Fruit fly (Drosophila melanogaster) whole organism, embryonic: ENCODE data around the gene Ant2.

Experiments used
- CG10321 ChIP-seq: fragments of 200-800 bp; sonication (Bioruptor generic); IDR thresholded peaks from 2 replicates; pipeline ENCODE4 v1.3.6; 2022; ENCODE audit warnings: missing biosample characterization, missing genetic modification characterization
- CG10543 ChIP-seq: fragments of 200-800 bp; sonication (Bioruptor generic); optimal IDR thresholded peaks from 3 replicates; lab custom pipeline; 2017; ENCODE audit warnings: missing biosample characterization, mild to moderate bottlenecking, missing genetic modification characterization, moderate library complexity
- CG10565 ChIP-seq: fragments of 200-800 bp; sonication (Bioruptor generic); optimal IDR thresholded peaks from 3 replicates; lab custom pipeline; 2016; ENCODE audit warnings: missing biosample characterization, mild to moderate bottlenecking, missing genetic modification characterization
- CG11695 ChIP-seq: fragments of 200-800 bp; sonication (Bioruptor generic); IDR thresholded peaks from 3 replicates; pipeline ENCODE4 v1.3.6; 2022; ENCODE audit warnings: missing biosample characterization, missing genetic modification characterization
- CG12155 ChIP-seq: fragments of 200-800 bp; sonication (Bioruptor generic); optimal IDR thresholded peaks from 3 replicates; lab custom pipeline; 2016; ENCODE audit warnings: missing biosample characterization, missing genetic modification characterization
- CG12236 ChIP-seq: fragments of 200-800 bp; sonication (Bioruptor generic); optimal IDR thresholded peaks from 2 replicates; lab custom pipeline; 2016; ENCODE audit warnings: missing biosample characterization, missing genetic modification characterization
- CG14667 ChIP-seq: fragments of 200-800 bp; sonication (Bioruptor generic); IDR thresholded peaks from 2 replicates; pipeline ENCODE4 v1.3.6; 2022; ENCODE audit warnings: missing biosample characterization, missing genetic modification characterization
- CG1529 ChIP-seq: fragments of 200-800 bp; sonication (Bioruptor generic); optimal IDR thresholded peaks from 3 replicates; lab custom pipeline; 2018; ENCODE audit warnings: missing biosample characterization, missing genetic modification characterization
- CG1647 ChIP-seq: fragments of 200-800 bp; sonication (Bioruptor generic); optimal IDR thresholded peaks from 3 replicates; lab custom pipeline; 2016; ENCODE audit warnings: missing biosample characterization, missing genetic modification characterization
- CG17328 ChIP-seq: fragments of 200-800 bp; sonication (Bioruptor generic); IDR thresholded peaks from 2 replicates; pipeline ENCODE4 v1.3.6; 2022; ENCODE audit warnings: missing biosample characterization, missing genetic modification characterization
- CG17359 ChIP-seq: fragments of 200-800 bp; sonication (Bioruptor generic); optimal IDR thresholded peaks from 3 replicates; lab custom pipeline; 2018; ENCODE audit warnings: missing biosample characterization, mild to moderate bottlenecking, missing genetic modification characterization, moderate library complexity
- CG2199 ChIP-seq: fragments of 200-800 bp; sonication (Bioruptor generic); IDR thresholded peaks from 3 replicates; pipeline ENCODE4 v1.3.6; 2022; ENCODE audit warnings: missing biosample characterization, missing genetic modification characterization
- CG31365 ChIP-seq: fragments of 200-800 bp; sonication (Bioruptor generic); optimal IDR thresholded peaks from 2 replicates; lab custom pipeline; 2018; ENCODE audit warnings: missing biosample characterization, mild to moderate bottlenecking, missing genetic modification characterization
- CG32532 ChIP-seq: fragments of 200-800 bp; sonication (Bioruptor generic); IDR thresholded peaks from 2 replicates; pipeline ENCODE4 v1.3.6; 2022; ENCODE audit warnings: missing biosample characterization, missing genetic modification characterization
- CG33213 ChIP-seq: fragments of 200-800 bp; sonication (Bioruptor generic); optimal IDR thresholded peaks from 3 replicates; lab custom pipeline; 2016; ENCODE audit warnings: missing biosample characterization, missing genetic modification characterization
- CG3407 ChIP-seq: fragments of 200-800 bp; sonication (Bioruptor generic); optimal IDR thresholded peaks from 2 replicates; lab custom pipeline; 2018; ENCODE audit warnings: missing biosample characterization, mild to moderate bottlenecking, missing genetic modification characterization
- CG34376 ChIP-seq: fragments of 200-800 bp; sonication (Bioruptor generic); optimal IDR thresholded peaks from 2 replicates; lab custom pipeline; 2018; ENCODE audit warnings: missing biosample characterization, mild to moderate bottlenecking, missing genetic modification characterization
- CG3726 ChIP-seq: fragments of 200-800 bp; sonication (Bioruptor generic); IDR thresholded peaks from 3 replicates; pipeline ENCODE4, ENCODE4 v1.3.6; 2022; ENCODE audit warnings: missing biosample characterization, missing genetic modification characterization
- CG4820 ChIP-seq: fragments of 200-800 bp; sonication (Bioruptor generic); optimal IDR thresholded peaks from 3 replicates; lab custom pipeline; 2016; ENCODE audit warnings: missing biosample characterization, missing genetic modification characterization
- CG6272 ChIP-seq: fragments of 200-800 bp; sonication (Bioruptor generic); IDR thresholded peaks from 2 replicates; pipeline ENCODE4 v1.3.6; 2022; ENCODE audit warnings: missing biosample characterization, missing genetic modification characterization
- CG7745 ChIP-seq: fragments of 200-800 bp; sonication (Bioruptor generic); optimal IDR thresholded peaks from 2 replicates; lab custom pipeline; 2018; ENCODE audit warnings: missing biosample characterization, mild to moderate bottlenecking, missing genetic modification characterization, moderate library complexity
- CG8359 ChIP-seq: fragments of 200-800 bp; sonication (Bioruptor generic); optimal IDR thresholded peaks from 2 replicates; lab custom pipeline; 2017; ENCODE audit warnings: missing biosample characterization, mild to moderate bottlenecking, missing genetic modification characterization, borderline replicate concordance
- CG8388 ChIP-seq: fragments of 200-800 bp; sonication (Bioruptor generic); optimal IDR thresholded peaks from 2 replicates; lab custom pipeline; 2019; ENCODE audit warnings: missing biosample characterization, mild to moderate bottlenecking, missing genetic modification characterization, moderate library complexity
- Camta ChIP-seq: fragments of 200-800 bp; sonication (Bioruptor generic); optimal IDR thresholded peaks from 2 replicates; lab custom pipeline; 2016; ENCODE audit warnings: missing biosample characterization, missing genetic modification characterization
- Dref ChIP-seq: fragments of 200-800 bp; sonication (Bioruptor generic); IDR thresholded peaks from 2 replicates; pipeline ENCODE4 v1.3.6; 2022; ENCODE audit warnings: missing biosample characterization, missing genetic modification characterization
- Eip74EF ChIP-seq, 2 experiments: fragments of 200-800 bp in 1 of 2; fragments of >200 bp in 1 of 2; sonication (Bioruptor generic) in 1 of 2; optimal IDR thresholded peaks; 2 replicates each; lab custom pipeline; 2017 to 2019; ENCODE audit warnings: missing biosample characterization in 2 of 2, missing genetic modification characterization in 2 of 2, mild to moderate bottlenecking in 1 of 2, moderate library complexity in 1 of 2
- Fer1 ChIP-seq: fragments of 200-800 bp; sonication (Bioruptor generic); optimal IDR thresholded peaks from 2 replicates; lab custom pipeline; 2017; ENCODE audit warnings: missing biosample characterization, mild to moderate bottlenecking, missing genetic modification characterization
- Gug ChIP-seq: fragments of 200-800 bp; sonication (Bioruptor generic); IDR thresholded peaks from 4 replicates; pipeline ENCODE4 v1.3.6; 2022; ENCODE audit warnings: missing biosample characterization, missing genetic modification characterization
- HHEX ChIP-seq: fragments of 200-800 bp; sonication (Bioruptor generic); optimal IDR thresholded peaks from 3 replicates; lab custom pipeline; 2017; ENCODE audit warnings: missing biosample characterization, mild to moderate bottlenecking, missing genetic modification characterization, missing genetic modification reagents
- HmgD ChIP-seq: fragments of 200-800 bp; sonication (Bioruptor generic); optimal IDR thresholded peaks from 3 replicates; lab custom pipeline; 2016; ENCODE audit warnings: missing biosample characterization, missing genetic modification characterization
- Hr39 ChIP-seq: fragments of >200 bp; optimal IDR thresholded peaks from 2 replicates; lab custom pipeline; 2017
- Opbp ChIP-seq: fragments of 200-800 bp; sonication (Bioruptor generic); IDR thresholded peaks from 3 replicates; pipeline ENCODE4 v1.3.6; 2022; ENCODE audit warnings: missing biosample characterization, missing genetic modification characterization; ENCODE audit not compliant: partially characterized antibody
- Tbp ChIP-seq: fragments of >200 bp; optimal IDR thresholded peaks from 2 replicates; lab custom pipeline; 2018; ENCODE audit warnings: missing biosample characterization, missing genetic modification characterization
- Xbp1 ChIP-seq: fragments of 200-800 bp; sonication (Bioruptor generic); optimal IDR thresholded peaks from 3 replicates; lab custom pipeline; 2016; ENCODE audit warnings: missing biosample characterization, mild to moderate bottlenecking, missing genetic modification characterization
- amos ChIP-seq: fragments of 200-800 bp; sonication (Bioruptor generic); IDR thresholded peaks from 2 replicates; pipeline ENCODE4 v1.3.6; 2022; ENCODE audit warnings: missing biosample characterization, missing genetic modification characterization; ENCODE audit not compliant: partially characterized antibody
- aop ChIP-seq: fragments of 200-800 bp; sonication (Bioruptor generic); IDR thresholded peaks from 2 replicates; pipeline ENCODE4 v1.3.6; 2022; ENCODE audit warnings: missing biosample characterization, missing genetic modification characterization
- ci ChIP-seq: fragments of 200-800 bp; sonication (Bioruptor generic); IDR thresholded peaks from 3 replicates; pipeline ENCODE4 v1.3.6; 2022; ENCODE audit warnings: missing biosample characterization, missing genetic modification characterization
- crol ChIP-seq: fragments of 200-800 bp; sonication (Bioruptor generic); IDR thresholded peaks from 2 replicates; pipeline ENCODE4 v1.3.6; 2022; ENCODE audit warnings: missing biosample characterization, missing genetic modification characterization
- eve ChIP-seq, 2 experiments: fragments of >200 bp; optimal IDR thresholded peaks; 2 replicates each; lab custom pipeline; 2017; ENCODE audit warnings: missing biosample characterization in 2 of 2, missing genetic modification characterization in 2 of 2
- eyg ChIP-seq: fragments of 200-800 bp; sonication (Bioruptor generic); optimal IDR thresholded peaks from 3 replicates; lab custom pipeline; 2016; ENCODE audit warnings: missing biosample characterization, missing genetic modification characterization
- fd3F ChIP-seq: fragments of 200-800 bp; sonication (Bioruptor generic); optimal IDR thresholded peaks from 2 replicates; lab custom pipeline; 2018; ENCODE audit warnings: missing biosample characterization, mild to moderate bottlenecking, missing genetic modification characterization, moderate library complexity
- lilli ChIP-seq: fragments of 200-800 bp; sonication (Bioruptor generic); optimal IDR thresholded peaks from 3 replicates; lab custom pipeline; 2016; ENCODE audit warnings: missing biosample characterization, missing genetic modification characterization
- nmo ChIP-seq: fragments of 200-800 bp; sonication (Bioruptor generic); optimal IDR thresholded peaks from 2 replicates; lab custom pipeline; 2018; ENCODE audit warnings: missing biosample characterization, mild to moderate bottlenecking, missing genetic modification characterization, moderate library complexity
- oc ChIP-seq: fragments of 200-800 bp; sonication (Bioruptor generic); optimal IDR thresholded peaks from 2 replicates; lab custom pipeline; 2018; ENCODE audit warnings: missing biosample characterization, mild to moderate bottlenecking, missing genetic modification characterization, moderate library complexity
- peb ChIP-seq: fragments of 200-800 bp; sonication (Bioruptor generic); IDR thresholded peaks from 2 replicates; pipeline ENCODE4 v1.3.6; 2022; ENCODE audit warnings: missing biosample characterization, missing genetic modification characterization
- pho ChIP-seq: fragments of 200-800 bp; sonication (Bioruptor generic); optimal IDR thresholded peaks from 2 replicates; lab custom pipeline; 2016; ENCODE audit warnings: missing biosample characterization, missing genetic modification characterization
- pros ChIP-seq: fragments of 200-800 bp; sonication (Bioruptor generic); optimal IDR thresholded peaks from 3 replicates; lab custom pipeline; 2019; ENCODE audit warnings: missing biosample characterization, mild to moderate bottlenecking, missing genetic modification characterization, moderate library complexity
- pum ChIP-seq: fragments of 200-800 bp; sonication (Bioruptor generic); optimal IDR thresholded peaks from 2 replicates; lab custom pipeline; 2016; ENCODE audit warnings: missing biosample characterization, missing genetic modification characterization
- sna ChIP-seq: fragments of 200-800 bp; sonication (Bioruptor generic); IDR thresholded peaks from 2 replicates; pipeline ENCODE4 v1.3.6; 2022; ENCODE audit warnings: missing biosample characterization, missing genetic modification characterization; ENCODE audit not compliant: partially characterized antibody
- yki ChIP-seq: fragments of >200 bp; optimal IDR thresholded peaks from 3 replicates; lab custom pipeline; 2018
- zfh2 ChIP-seq: fragments of 200-800 bp; sonication (Bioruptor generic); optimal IDR thresholded peaks from 2 replicates; lab custom pipeline; 2016; ENCODE audit warnings: missing biosample characterization, missing genetic modification characterization

Gene Ant2

DNA sequence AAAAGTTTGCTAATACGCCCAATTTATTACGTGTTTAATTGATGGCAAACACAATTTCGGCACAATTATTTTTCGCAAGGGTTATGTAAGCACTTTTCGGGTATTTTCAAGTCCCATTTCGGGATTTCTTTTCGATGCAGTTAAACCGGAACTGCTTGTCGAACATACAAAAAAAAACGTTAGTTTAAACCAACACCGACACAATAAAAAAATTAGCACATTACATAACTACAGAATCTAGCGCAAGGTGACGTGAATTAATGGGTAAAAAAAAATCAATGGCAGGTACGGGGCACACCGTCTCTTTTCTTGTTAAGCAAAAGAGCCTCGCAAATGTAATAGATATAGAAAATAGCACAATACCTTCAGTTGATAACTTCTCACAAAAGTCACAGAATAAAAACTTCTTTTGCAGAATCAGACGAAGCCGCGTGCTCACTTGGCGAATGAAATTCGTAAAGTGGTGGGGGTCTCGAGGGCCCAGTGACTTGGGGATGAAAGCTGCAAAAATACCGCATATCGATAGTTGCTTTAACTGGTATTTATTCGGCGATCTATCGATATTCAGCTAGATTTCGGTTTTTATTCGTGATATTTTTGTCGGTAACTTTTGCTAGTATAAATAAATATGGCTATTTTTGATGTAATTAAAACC lies at the start of gene Ant2, which contains the start of gene sesB (continued):
- TF ChIP-seq amos (GFP tag; lab: Robert Waterston, UW) (no peak; the same call in 1 of the 2 replicates), CG11695 (GFP tag; lab: Robert Waterston, UW) (no peak), eyg (no peak), CG12236 (GFP tag; lab: Kevin White, UChicago) (no peak), CG14667 (GFP tag; lab: Robert Waterston, UW) (no peak), yki (no peak), CG1529 (no peak), Xbp1 (GFP tag; lab: Kevin White, UChicago) (no peak), Fer1 (GFP tag; lab: Kevin White, UChicago) (no peak), CG2199 (GFP tag; lab: Robert Waterston, UW) (no peak), Hr39 (no peak), ci (GFP tag; lab: Robert Waterston, UW) (no peak; the same call in 2 of the 3 replicates), CG1647 (GFP tag; lab: Kevin White, UChicago) (no peak), peb (GFP tag; lab: Robert Waterston, UW) (no peak), fd3F (GFP tag; lab: Kevin White, UChicago) (no peak), CG4820 (GFP tag; lab: Kevin White, UChicago) (no peak), CG8359 (GFP tag; lab: Kevin White, UChicago) (no peak), CG17328 (GFP tag; lab: Robert Waterston, UW) (no peak), crol (GFP tag; lab: Robert Waterston, UW) (no peak), Dref (GFP tag; lab: Robert Waterston, UW) (peak; percentile 76), CG10321 (no peak), CG7745 (tag; lab: Kevin White, UChicago) (no peak), Opbp (GFP tag; lab: Robert Waterston, UW) (peak; percentile 84), HHEX (GFP tag; lab: Kevin White, UChicago) (no peak), Camta (no peak), oc (no peak), eve (GFP tag; optimal IDR thresholded peaks at IDR 0.05; lab: Kevin White, UChicago) (peak in 1 of 2 experiments; percentile 59), CG31365 (tag; lab: Kevin White, UChicago) (no peak), nmo (no peak), CG3726 (no peak), Eip74EF (GFP tag; optimal IDR thresholded peaks at IDR 0.05; lab: Kevin White, UChicago) (no peak), CG6272 (GFP tag; lab: Robert Waterston, UW) (no peak), sna (GFP tag; lab: Robert Waterston, UW) (peak; percentile 66; the same call in 1 of the 2 replicates), HmgD (GFP tag; lab: Kevin White, UChicago) (no peak), CG17359 (tag; lab: Kevin White, UChicago) (no peak), Tbp (GFP tag; lab: Kevin White, UChicago) (no peak), pho (no peak), pum (GFP tag; lab: Kevin White, UChicago) (no peak), aop (GFP tag; lab: Robert Waterston, UW) (no peak), lilli (GFP tag; lab: Kevin White, UChicago) (peak; percentile 60), CG12155 (GFP tag; lab: Kevin White, UChicago) (no peak), pros (GFP tag; lab: Kevin White, UChicago) (no peak), CG3407 (GFP tag; lab: Kevin White, UChicago) (no peak), CG10543 (GFP tag; lab: Kevin White, UChicago) (no peak), Gug (GFP tag; lab: Robert Waterston, UW) (no peak), CG10565 (GFP tag; lab: Kevin White, UChicago) (no peak), CG34376 (GFP tag; lab: Kevin White, UChicago) (no peak), CG33213 (GFP tag; lab: Kevin White, UChicago) (peak; percentile 34), CG32532 (no peak), CG8388 (GFP tag; lab: Kevin White, UChicago) (no peak), zfh2 (GFP tag; lab: Kevin White, UChicago) (no peak)
